Worm (Caenorhabditis elegans): ENCODE data around the gene lbp-4.
A peak's percentile ranks its signal among the peaks of the same experiment; 100 is the strongest.

The lbp-4 gene

DNA sequence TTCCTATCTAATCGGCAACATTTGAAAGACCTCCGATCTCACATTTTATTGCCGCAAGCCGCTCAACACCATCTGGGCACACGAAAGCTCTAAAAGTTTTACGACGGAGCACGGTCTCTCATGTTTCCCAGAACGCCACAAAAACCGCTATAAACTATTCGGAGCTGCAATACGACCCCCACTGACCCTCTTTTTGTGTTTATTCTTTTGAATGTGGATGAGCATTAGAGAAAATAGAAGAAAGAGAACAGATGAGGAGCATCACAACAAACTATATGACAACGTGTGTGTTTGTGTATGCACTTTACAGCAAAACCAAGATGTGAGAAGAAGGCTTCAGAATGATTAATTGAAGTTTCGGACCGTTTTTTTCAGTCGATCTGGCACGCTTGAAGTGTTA, 3.8 kb downstream of the lbp-4 start:
- TF ChIP-seq nhr-11 (tag; optimal IDR thresholded peaks at IDR 0.05) (no peak), dmd-4 (tag; optimal IDR thresholded peaks at IDR 0.05) (no peak), ztf-1 (GFP tag; conservative IDR thresholded peaks at IDR 0.05) (no peak), sem-4 (tag; optimal IDR thresholded peaks at IDR 0.05) (no peak), snpc-4 (tag; optimal IDR thresholded peaks at IDR 0.05) (no peak), mdl-1 (tag; optimal IDR thresholded peaks at IDR 0.05) (no peak)

DNA sequence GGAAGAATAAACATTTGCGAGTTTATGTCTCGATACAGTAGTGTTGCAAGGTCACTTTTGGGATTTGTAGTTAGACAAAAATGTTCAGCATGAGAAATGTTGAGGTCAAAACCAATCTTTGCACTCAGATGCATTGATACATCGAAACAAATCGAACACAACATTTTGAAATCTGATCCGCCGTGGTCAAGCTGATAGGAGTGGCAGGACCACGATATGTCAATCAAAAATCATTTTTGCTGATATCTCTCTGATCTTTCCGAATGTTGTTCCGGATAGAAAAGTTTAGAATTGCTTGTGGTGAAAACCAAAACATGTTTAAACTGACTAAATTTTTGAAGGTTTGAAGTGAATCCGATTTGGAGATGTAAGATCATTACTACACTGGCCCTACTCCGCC, 5.5 kb downstream of the lbp-4 start:
- TF ChIP-seq F13H6.1 (tag; optimal IDR thresholded peaks at IDR 0.05) (peak; percentile 4), blmp-1 (tag; optimal IDR thresholded peaks at IDR 0.05; ENCODE audit: insufficient read depth) (no peak), nhr-21 (tag; optimal IDR thresholded peaks at IDR 0.05) (no peak), unc-39 (tag; optimal IDR thresholded peaks at IDR 0.05) (no peak)

DNA sequence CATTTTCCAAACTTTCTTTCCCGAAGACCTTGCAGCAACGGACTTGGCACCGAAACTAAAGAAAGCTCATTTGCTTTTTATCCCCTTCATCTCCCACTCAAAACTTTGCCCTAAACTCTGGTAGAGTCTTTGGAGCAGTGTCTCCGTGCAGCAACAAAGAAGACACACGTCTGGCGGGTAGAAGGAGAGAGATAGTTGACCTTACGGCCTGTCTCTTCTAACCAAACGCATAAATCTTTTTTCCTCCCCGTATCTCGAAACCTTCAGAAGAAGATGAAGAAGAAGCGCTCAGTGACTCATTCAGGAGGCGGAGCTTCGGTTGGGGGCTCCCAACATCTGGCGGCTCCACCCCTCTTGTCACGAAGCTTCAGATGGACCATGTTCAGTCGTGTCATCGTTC, 6.0 kb downstream of the lbp-4 start:
- TF ChIP-seq unc-62 (GFP tag; optimal IDR thresholded peaks at IDR 0.05) (no peak), lin-13 (GFP tag; optimal IDR thresholded peaks at IDR 0.05) (no peak), nhr-12 (tag; optimal IDR thresholded peaks at IDR 0.05) (no peak), nhr-6 (tag; optimal IDR thresholded peaks at IDR 0.05) (no peak), egl-27 (tag; optimal IDR thresholded peaks at IDR 0.05) (no peak), Y55F3AM.14 (GFP tag; optimal IDR thresholded peaks at IDR 0.05) (no peak), sma-3 (GFP tag; optimal IDR thresholded peaks at IDR 0.05) (no peak), elt-3 (tag; optimal IDR thresholded peaks at IDR 0.05) (no peak), ama-1 (optimal IDR thresholded peaks at IDR 0.05) (no peak), crh-2 (tag; optimal IDR thresholded peaks at IDR 0.05) (no peak), mdl-1 (tag; optimal IDR thresholded peaks at IDR 0.05) (no peak), R02D3.7 (tag; optimal IDR thresholded peaks at IDR 0.05) (no peak), nhr-25 (tag; optimal IDR thresholded peaks at IDR 0.05) (no peak), snpc-4 (tag; optimal IDR thresholded peaks at IDR 0.05) (no peak), unc-39 (tag; optimal IDR thresholded peaks at IDR 0.05) (no peak), gmeb-1 (tag; optimal IDR thresholded peaks at IDR 0.05) (no peak)

DNA sequence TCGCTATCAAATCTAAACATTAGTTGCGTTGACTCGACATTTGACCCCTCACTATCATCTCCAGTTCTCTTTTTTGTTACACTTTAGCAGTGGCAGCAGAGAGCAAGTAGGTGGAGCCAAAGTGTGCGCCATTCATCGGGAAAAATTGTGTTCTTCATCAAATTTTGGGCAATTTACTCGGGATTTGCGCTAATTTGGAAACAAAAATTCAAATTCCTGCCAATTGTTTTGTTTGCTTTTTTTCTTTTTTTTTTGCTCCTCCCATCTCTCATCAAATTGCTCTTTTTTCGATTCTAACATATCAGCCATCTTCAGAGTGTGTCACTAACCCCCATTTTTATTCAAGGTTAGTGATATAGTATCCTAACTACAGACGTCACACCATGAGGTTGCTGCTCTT, 6.5 kb downstream of the lbp-4 start, which contains the start of gene mig-6:
mig-6 (plus strand) TSS at position 301 of the 400 bp plus-strand sequence.
- no peak for TF ChIP-seq nhr-23 (tag; optimal IDR thresholded peaks at IDR 0.05)
- TF ChIP-seq alr-1 (tag; optimal IDR thresholded peaks at IDR 0.05): no peak
- TF ChIP-seq nhr-10 (tag; optimal IDR thresholded peaks at IDR 0.05): no peak
- TF ChIP-seq nhr-237 (tag; optimal IDR thresholded peaks at IDR 0.05): no peak
- no peak for TF ChIP-seq lsy-2 (tag; optimal IDR thresholded peaks at IDR 0.05)
- TF ChIP-seq nhr-129 (tag; optimal IDR thresholded peaks at IDR 0.05): no peak
- TF ChIP-seq nhr-77 (tag; optimal IDR thresholded peaks at IDR 0.05): no peak
- TF ChIP-seq F13H6.1 (tag; optimal IDR thresholded peaks at IDR 0.05): no peak
- no peak for TF ChIP-seq ceh-16 (tag; optimal IDR thresholded peaks at IDR 0.05)
- no peak for TF ChIP-seq unc-39 (tag; optimal IDR thresholded peaks at IDR 0.05)
- TF ChIP-seq R02D3.7 (tag; optimal IDR thresholded peaks at IDR 0.05): no peak
- no peak for TF ChIP-seq peb-1 (tag; optimal IDR thresholded peaks at IDR 0.05)
- no peak for TF ChIP-seq ztf-4 (tag; optimal IDR thresholded peaks at IDR 0.05)
- no peak for TF ChIP-seq gmeb-1 (tag; optimal IDR thresholded peaks at IDR 0.05)
- no peak for TF ChIP-seq nhr-6 (tag; optimal IDR thresholded peaks at IDR 0.05)
- no peak for TF ChIP-seq crh-2 (tag; optimal IDR thresholded peaks at IDR 0.05)

DNA sequence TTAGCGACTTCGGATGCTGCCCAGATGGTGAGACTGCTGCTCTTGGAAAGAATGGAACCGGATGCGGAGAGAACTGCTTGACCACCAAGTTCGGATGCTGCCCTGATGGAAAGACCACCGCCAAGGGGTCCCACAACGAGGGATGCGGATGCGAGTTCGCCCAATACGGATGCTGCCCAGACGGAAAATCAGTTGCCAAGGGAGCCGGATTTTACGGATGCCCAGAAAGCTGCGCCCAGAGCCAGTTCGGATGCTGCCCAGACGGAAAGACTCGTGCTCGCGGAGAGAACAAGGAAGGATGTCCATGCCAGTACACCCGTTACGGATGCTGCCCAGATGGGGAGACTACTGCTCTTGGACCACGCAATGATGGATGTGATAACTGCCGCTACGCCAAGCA, 10.6 kb downstream of the lbp-4 start:
- TF ChIP-seq ceh-82 (tag; optimal IDR thresholded peaks at IDR 0.05) (no peak), dmd-4 (tag; optimal IDR thresholded peaks at IDR 0.05) (no peak), skn-1 (tag; optimal IDR thresholded peaks at IDR 0.05) (no peak), nhr-25 (tag; optimal IDR thresholded peaks at IDR 0.05) (no peak), nhr-21 (tag; optimal IDR thresholded peaks at IDR 0.05) (no peak), C34F6.9 (tag; optimal IDR thresholded peaks at IDR 0.05) (no peak), ZK546.5 (tag; optimal IDR thresholded peaks at IDR 0.05) (no peak), nhr-12 (tag; optimal IDR thresholded peaks at IDR 0.05) (no peak), gmeb-1 (tag; optimal IDR thresholded peaks at IDR 0.05) (no peak), aly-2 (tag; optimal IDR thresholded peaks at IDR 0.05) (no peak)

All from whole organism, L2 larva.